Fruit fly (Drosophila melanogaster) whole organism, embryonic: ENCODE measurements around the gene CG1640.

ENCODE experiments used
- Asciz ChIP-seq: fragments of 200-800 bp; sonication (Bioruptor generic); optimal IDR thresholded peaks from 2 replicates; lab custom pipeline; 2017; ENCODE audit warnings: missing biosample characterization, mild to moderate bottlenecking, missing genetic modification characterization, missing genetic modification reagents
- Bdp1 ChIP-seq: fragments of 200-800 bp; sonication (Bioruptor generic); optimal IDR thresholded peaks from 3 replicates; lab custom pipeline; 2016; ENCODE audit warnings: missing biosample characterization, missing genetic modification characterization
- BtbVII ChIP-seq: fragments of 200-800 bp; sonication (Bioruptor generic); optimal IDR thresholded peaks from 3 replicates; lab custom pipeline; 2017; ENCODE audit warnings: missing biosample characterization, mild to moderate bottlenecking, missing genetic modification characterization
- CG11723 ChIP-seq: fragments of 200-800 bp; sonication (Bioruptor generic); optimal IDR thresholded peaks from 2 replicates; lab custom pipeline; 2017; ENCODE audit warnings: missing biosample characterization, mild to moderate bottlenecking, missing genetic modification characterization
- CG12071 ChIP-seq: fragments of 200-800 bp; sonication (Bioruptor generic); optimal IDR thresholded peaks from 3 replicates; lab custom pipeline; 2018; ENCODE audit warnings: missing biosample characterization, mild to moderate bottlenecking, missing genetic modification characterization
- CG14710 ChIP-seq: fragments of 200-800 bp; sonication (Bioruptor generic); optimal IDR thresholded peaks from 3 replicates; lab custom pipeline; 2019; ENCODE audit warnings: missing biosample characterization, mild to moderate bottlenecking, missing genetic modification characterization, moderate library complexity
- CG14860 ChIP-seq: fragments of 200-800 bp; sonication (Bioruptor generic); IDR thresholded peaks from 3 replicates; pipeline ENCODE4 v1.3.6; 2022; ENCODE audit warnings: missing biosample characterization, missing genetic modification characterization; ENCODE audit not compliant: partially characterized antibody
- CG14965 ChIP-seq: fragments of 200-800 bp; sonication (Bioruptor generic); optimal IDR thresholded peaks from 2 replicates; lab custom pipeline; 2016; ENCODE audit warnings: missing biosample characterization, missing genetic modification characterization, borderline replicate concordance
- CG15479 ChIP-seq: fragments of 200-800 bp; sonication (Bioruptor generic); optimal IDR thresholded peaks from 3 replicates; lab custom pipeline; 2019; ENCODE audit warnings: missing biosample characterization, mild to moderate bottlenecking, missing genetic modification characterization, moderate library complexity
- CG16863 ChIP-seq: fragments of 200-800 bp; sonication (Bioruptor generic); optimal IDR thresholded peaks from 3 replicates; lab custom pipeline; 2016; ENCODE audit warnings: missing biosample characterization, missing genetic modification characterization
- CG17829 ChIP-seq: fragments of 200-800 bp; optimal IDR thresholded peaks from 2 replicates; lab custom pipeline; 2019; ENCODE audit warnings: missing biosample characterization, mild to moderate bottlenecking, missing genetic modification characterization, moderate library complexity
- CG2120 ChIP-seq: fragments of 200-800 bp; sonication (Bioruptor generic); optimal IDR thresholded peaks from 3 replicates; lab custom pipeline; 2016; ENCODE audit warnings: missing biosample characterization, missing genetic modification characterization
- CG31441 ChIP-seq: fragments of 200-800 bp; sonication (Bioruptor generic); IDR thresholded peaks from 2 replicates; pipeline ENCODE4 v1.3.6; 2022; ENCODE audit warnings: missing biosample characterization, missing genetic modification characterization
- CG6272 ChIP-seq: fragments of 200-800 bp; sonication (Bioruptor generic); IDR thresholded peaks from 2 replicates; pipeline ENCODE4 v1.3.6; 2022; ENCODE audit warnings: missing biosample characterization, missing genetic modification characterization
- CG6654 ChIP-seq: fragments of 200-800 bp; sonication (Bioruptor generic); optimal IDR thresholded peaks from 2 replicates; lab custom pipeline; 2017; ENCODE audit warnings: missing biosample characterization, mild to moderate bottlenecking, missing genetic modification characterization
- CG7556 ChIP-seq: fragments of 200-800 bp; sonication (Bioruptor generic); optimal IDR thresholded peaks from 2 replicates; lab custom pipeline; 2017; ENCODE audit warnings: missing biosample characterization, mild to moderate bottlenecking, missing genetic modification characterization
- CG7839 ChIP-seq: fragments of 200-800 bp; sonication (Bioruptor generic); optimal IDR thresholded peaks from 3 replicates; lab custom pipeline; 2018; ENCODE audit warnings: missing biosample characterization, mild to moderate bottlenecking, missing genetic modification characterization, moderate library complexity
- Dfd ChIP-seq, 2 experiments: fragments of >200 bp; optimal IDR thresholded peaks; 2 replicates each; lab custom pipeline; 2017; ENCODE audit warnings: missing biosample characterization in 2 of 2, missing genetic modification characterization in 2 of 2
- Ets97D ChIP-seq: fragments of 200-800 bp; sonication (Bioruptor generic); optimal IDR thresholded peaks from 3 replicates; lab custom pipeline; 2016; ENCODE audit warnings: missing biosample characterization, missing genetic modification characterization
- HLH54F ChIP-seq: fragments of 200-800 bp; sonication (Bioruptor generic); optimal IDR thresholded peaks from 3 replicates; lab custom pipeline; 2016; ENCODE audit warnings: missing biosample characterization, missing genetic modification characterization
- Hsf ChIP-seq: fragments of 200-800 bp; sonication (Bioruptor generic); optimal IDR thresholded peaks from 3 replicates; lab custom pipeline; 2016; ENCODE audit warnings: missing biosample characterization, missing genetic modification characterization
- Jarid2 ChIP-seq: fragments of 200-800 bp; sonication (Bioruptor generic); optimal IDR thresholded peaks from 3 replicates; lab custom pipeline; 2017; ENCODE audit warnings: mild to moderate bottlenecking, missing biosample characterization, missing genetic modification reagents, missing genetic modification characterization
- Myb ChIP-seq: fragments of 200-800 bp; sonication (Bioruptor generic); optimal IDR thresholded peaks from 2 replicates; lab custom pipeline; 2016; ENCODE audit warnings: missing biosample characterization, missing genetic modification characterization
- Rx ChIP-seq: fragments of 200-800 bp; sonication (Bioruptor generic); IDR thresholded peaks from 2 replicates; pipeline ENCODE4 v1.3.6; 2022; ENCODE audit warnings: missing biosample characterization, missing genetic modification characterization
- Scr ChIP-seq: fragments of 200-800 bp; sonication (Bioruptor generic); IDR thresholded peaks from 2 replicates; pipeline ENCODE4 v1.3.6; 2022; ENCODE audit warnings: missing biosample characterization, missing genetic modification characterization; ENCODE audit not compliant: partially characterized antibody
- Taf1 ChIP-seq: fragments of 200-800 bp; sonication (Bioruptor generic); IDR thresholded peaks from 2 replicates; pipeline ENCODE4 v1.3.6; 2022; ENCODE audit warnings: missing biosample characterization, missing genetic modification characterization
- aop ChIP-seq: fragments of 200-800 bp; sonication (Bioruptor generic); IDR thresholded peaks from 2 replicates; pipeline ENCODE4 v1.3.6; 2022; ENCODE audit warnings: missing biosample characterization, missing genetic modification characterization
- br ChIP-seq: fragments of >200 bp; optimal IDR thresholded peaks from 2 replicates; lab custom pipeline; 2017
- chif ChIP-seq, 2 experiments: fragments of 200-800 bp; sonication (Bioruptor generic); optimal IDR thresholded peaks; 3 replicates each; lab custom pipeline; 2016; ENCODE audit warnings: missing biosample characterization in 2 of 2, missing genetic modification characterization in 2 of 2
- croc ChIP-seq: fragments of 200-800 bp; sonication (Bioruptor generic); conservative IDR thresholded peaks from 3 replicates; pipeline ENCODE4 v1.3.6; 2022; ENCODE audit warnings: missing biosample characterization, missing genetic modification characterization
- dati ChIP-seq: fragments of 200-800 bp; sonication (Bioruptor generic); IDR thresholded peaks from 2 replicates; pipeline ENCODE4 v1.3.6; 2022; ENCODE audit warnings: missing biosample characterization, missing genetic modification characterization
- dpn ChIP-seq, 2 experiments: fragments of 200-800 bp; sonication (Bioruptor generic); optimal IDR thresholded peaks; 3 replicates each; lab custom pipeline; 2016; ENCODE audit warnings: missing biosample characterization in 2 of 2, missing genetic modification characterization in 2 of 2
- emc ChIP-seq: fragments of 200-800 bp; sonication (Bioruptor generic); optimal IDR thresholded peaks from 2 replicates; lab custom pipeline; 2016; ENCODE audit warnings: missing biosample characterization, missing genetic modification characterization
- fd3F ChIP-seq: fragments of 200-800 bp; sonication (Bioruptor generic); optimal IDR thresholded peaks from 2 replicates; lab custom pipeline; 2018; ENCODE audit warnings: missing biosample characterization, mild to moderate bottlenecking, missing genetic modification characterization, moderate library complexity
- gem ChIP-seq: fragments of 200-800 bp; sonication (Bioruptor generic); optimal IDR thresholded peaks from 2 replicates; lab custom pipeline; 2019; ENCODE audit warnings: missing biosample characterization, mild to moderate bottlenecking, missing genetic modification characterization, moderate library complexity
- jigr1 ChIP-seq: fragments of 200-800 bp; sonication (Bioruptor generic); IDR thresholded peaks from 3 replicates; pipeline ENCODE4 v1.3.6; 2022; ENCODE audit warnings: missing biosample characterization, missing genetic modification characterization
- mam ChIP-seq: fragments of 200-800 bp; sonication (Bioruptor generic); optimal IDR thresholded peaks from 3 replicates; lab custom pipeline; 2016; ENCODE audit warnings: missing biosample characterization, missing genetic modification characterization
- nerfin-2 ChIP-seq: fragments of 200-800 bp; sonication (Bioruptor generic); IDR thresholded peaks from 2 replicates; pipeline ENCODE4 v1.3.6; 2022; ENCODE audit warnings: missing biosample characterization, missing genetic modification characterization; ENCODE audit not compliant: partially characterized antibody
- nmo ChIP-seq: fragments of 200-800 bp; sonication (Bioruptor generic); optimal IDR thresholded peaks from 2 replicates; lab custom pipeline; 2018; ENCODE audit warnings: missing biosample characterization, mild to moderate bottlenecking, missing genetic modification characterization, moderate library complexity
- onecut ChIP-seq: fragments of 200-800 bp; sonication (Bioruptor generic); IDR thresholded peaks from 2 replicates; pipeline ENCODE4 v1.3.6; 2022; ENCODE audit warnings: missing biosample characterization, missing genetic modification characterization
- pfk ChIP-seq: fragments of 200-800 bp; sonication (Bioruptor generic); optimal IDR thresholded peaks from 2 replicates; lab custom pipeline; 2018; ENCODE audit warnings: missing biosample characterization, mild to moderate bottlenecking, missing genetic modification characterization, moderate library complexity
- pros ChIP-seq: fragments of 200-800 bp; sonication (Bioruptor generic); optimal IDR thresholded peaks from 3 replicates; lab custom pipeline; 2019; ENCODE audit warnings: missing biosample characterization, mild to moderate bottlenecking, missing genetic modification characterization, moderate library complexity
- ranshi ChIP-seq: fragments of 200-800 bp; sonication (Bioruptor generic); IDR thresholded peaks from 2 replicates; pipeline ENCODE4 v1.3.6; 2022; ENCODE audit warnings: missing biosample characterization, missing genetic modification characterization
- scrt ChIP-seq: fragments of 200-800 bp; sonication (Bioruptor generic); optimal IDR thresholded peaks from 2 replicates; lab custom pipeline; 2018; ENCODE audit warnings: missing biosample characterization, mild to moderate bottlenecking, missing genetic modification characterization, moderate library complexity
- seq ChIP-seq: fragments of 200-800 bp; sonication (Bioruptor generic); IDR thresholded peaks from 2 replicates; pipeline ENCODE4 v1.3.6; 2022; ENCODE audit warnings: missing biosample characterization, missing genetic modification characterization
- sisA ChIP-seq: fragments of 200-800 bp; sonication (Bioruptor generic); IDR thresholded peaks from 2 replicates; pipeline ENCODE4 v1.3.6; 2022; ENCODE audit warnings: missing biosample characterization, missing genetic modification characterization
- slbo ChIP-seq: fragments of 200-800 bp; sonication (Bioruptor generic); IDR thresholded peaks from 2 replicates; pipeline ENCODE4 v1.3.6; 2022; ENCODE audit warnings: missing biosample characterization, missing genetic modification characterization
- twi ChIP-seq: fragments of 200-800 bp; optimal IDR thresholded peaks from 2 replicates; lab custom pipeline; 2019; ENCODE audit warnings: missing biosample characterization, mild to moderate bottlenecking, missing genetic modification characterization, moderate library complexity
- z ChIP-seq: fragments of 200-800 bp; sonication (Bioruptor generic); IDR thresholded peaks from 3 replicates; pipeline ENCODE4 v1.3.6; 2022; ENCODE audit warnings: missing biosample characterization, missing genetic modification characterization
- zen ChIP-seq: fragments of 200-800 bp; sonication (Bioruptor generic); optimal IDR thresholded peaks from 3 replicates; lab custom pipeline; 2018; ENCODE audit warnings: missing biosample characterization, mild to moderate bottlenecking, missing genetic modification characterization, moderate library complexity
- zf30C ChIP-seq: fragments of 200-800 bp; sonication (Bioruptor generic); optimal IDR thresholded peaks from 3 replicates; lab custom pipeline; 2018; ENCODE audit warnings: missing biosample characterization, mild to moderate bottlenecking, missing genetic modification characterization

Gene CG1640

dm6 chrX:13329572-13330046 lies 40.8 kb upstream of the CG1640 start, which contains the start of gene Prx2 (continued):
- TF ChIP-seq mam (GFP tag; lab: Kevin White, UChicago), result peak; percentile 36
- peak; percentile 28 for TF ChIP-seq pfk (GFP tag; lab: Kevin White, UChicago)
- TF ChIP-seq CG11723 (GFP tag; lab: Kevin White, UChicago), result no peak
- peak; percentile 3 for TF ChIP-seq CG7839 (tag; lab: Kevin White, UChicago)
- no peak for TF ChIP-seq croc (GFP tag; lab: Robert Waterston, UW)
- no peak for TF ChIP-seq Rx (GFP tag; lab: Robert Waterston, UW)
- TF ChIP-seq CG15479 (GFP tag; lab: Kevin White, UChicago), result no peak
- TF ChIP-seq twi (tag; lab: Kevin White, UChicago), result no peak
- peak; percentile 74 for TF ChIP-seq slbo (GFP tag; lab: Robert Waterston, UW)
- TF ChIP-seq seq (GFP tag; lab: Robert Waterston, UW), result no peak
- TF ChIP-seq BtbVII (GFP tag; lab: Kevin White, UChicago), result peak; percentile 12
- TF ChIP-seq fd3F (GFP tag; lab: Kevin White, UChicago), result no peak
- TF ChIP-seq CG6654 (GFP tag; lab: Kevin White, UChicago), result no peak
- no peak for TF ChIP-seq jigr1
- peak; percentile 48; the same call in 2 of the 3 replicates for TF ChIP-seq CG14860
- TF ChIP-seq pros, result no peak
- no peak for TF ChIP-seq CG16863
- no peak for TF ChIP-seq CG31441 (GFP tag; lab: Robert Waterston, UW)
- no peak for TF ChIP-seq aop (GFP tag; lab: Robert Waterston, UW)
- no peak for TF ChIP-seq zen (tag; lab: Kevin White, UChicago)
- peak; percentile 17 for TF ChIP-seq gem (tag; lab: Kevin White, UChicago)
- TF ChIP-seq CG17829 (tag; lab: Kevin White, UChicago), result no peak
- no peak for TF ChIP-seq CG14965 (GFP tag; lab: Kevin White, UChicago)
- peak; percentile 60 for TF ChIP-seq Jarid2 (GFP tag; lab: Kevin White, UChicago)
- peak; percentile 41 for TF ChIP-seq CG2120 (GFP tag; lab: Kevin White, UChicago)
- TF ChIP-seq zf30C (GFP tag; lab: Kevin White, UChicago), result no peak
- TF ChIP-seq Dfd (GFP tag; optimal IDR thresholded peaks at IDR 0.05; lab: Kevin White, UChicago), result no peak
- TF ChIP-seq chif (GFP tag; optimal IDR thresholded peaks at IDR 0.05; lab: Kevin White, UChicago), result no peak
- peak; percentile 15 for TF ChIP-seq Hsf (GFP tag; lab: Kevin White, UChicago)
- peak; percentile 14 for TF ChIP-seq CG12071 (GFP tag; lab: Kevin White, UChicago)
- TF ChIP-seq onecut (GFP tag; lab: Robert Waterston, UW), result 0 out of 2 replicates have a peak, but pooled peaks have one; percentile 20
- TF ChIP-seq Taf1 (GFP tag; lab: Robert Waterston, UW), result no peak
- peak; percentile 74 for TF ChIP-seq Scr (GFP tag; lab: Robert Waterston, UW)
- no peak for TF ChIP-seq z
- TF ChIP-seq CG6272 (GFP tag; lab: Robert Waterston, UW), result peak; percentile 15; the same call in 1 of the 2 replicates
- peak; percentile 56; the same call in 1 of the 2 replicates for TF ChIP-seq nerfin-2 (GFP tag; lab: Robert Waterston, UW)
- TF ChIP-seq ranshi, result 0 out of 2 replicates have a peak, but pooled peaks have one; percentile 20
- peak; percentile 72 for TF ChIP-seq Ets97D (GFP tag; lab: Kevin White, UChicago)
- peak; percentile 20 for TF ChIP-seq CG14710 (tag; lab: Kevin White, UChicago)
- peak; percentile 6 for TF ChIP-seq HLH54F
- no peak for TF ChIP-seq br (lab: Kevin White, UChicago)
- TF ChIP-seq Myb (GFP tag; lab: Kevin White, UChicago), result peak; percentile 57
- TF ChIP-seq emc (GFP tag; lab: Kevin White, UChicago), result no peak
- TF ChIP-seq nmo (GFP tag; lab: Kevin White, UChicago), result peak; percentile 13
- no peak for TF ChIP-seq CG7556 (GFP tag; lab: Kevin White, UChicago)
- TF ChIP-seq sisA (GFP tag; lab: Robert Waterston, UW), result no peak
- TF ChIP-seq dpn (GFP tag; optimal IDR thresholded peaks at IDR 0.05; lab: Kevin White, UChicago), result peak in 1 of 2 experiments; percentile 30
- TF ChIP-seq dati, result no peak
- no peak for TF ChIP-seq Asciz (GFP tag; lab: Kevin White, UChicago)
- TF ChIP-seq scrt (GFP tag; lab: Kevin White, UChicago), result peak; percentile 13
- TF ChIP-seq Bdp1 (GFP tag; lab: Kevin White, UChicago), result no peak
